Worm (Caenorhabditis elegans): ENCODE results near the gene F58F9.4.

F58F9.4 gene

ce11 chrIV:6275671-6276209, 44.9 kb downstream of the F58F9.4 start, which contains the start of the genes aat-4 and T13A10.1:
TSS of gene aat-4 (minus strand) at chrIV:6275721.
TSS of gene T13A10.1 (plus strand) at chrIV:6276081.
- TF ChIP-seq ztf-29 (GFP tag; IDR thresholded peaks at IDR 0.05) (no peak), ref-1 (GFP tag; conservative IDR thresholded peaks at IDR 0.05) (no peak), klf-2 (GFP tag; conservative IDR thresholded peaks at IDR 0.05) (no peak), med-1 (GFP tag; optimal IDR thresholded peaks at IDR 0.05; ENCODE audit: insufficient read depth) (no peak), T22C8.4 (GFP tag; IDR thresholded peaks at IDR 0.05) (no peak), tab-1 (GFP tag; IDR thresholded peaks at IDR 0.05) (no peak), ztf-23 (GFP tag; IDR thresholded peaks at IDR 0.05) (no peak), flt-1 (GFP tag; IDR thresholded peaks at IDR 0.05) (no peak), cog-1 (tag; optimal IDR thresholded peaks at IDR 0.05) (no peak)

- no peak for TF ChIP-seq tab-1 (GFP tag; IDR thresholded peaks at IDR 0.05)
- no peak for TF ChIP-seq ref-1 (GFP tag; conservative IDR thresholded peaks at IDR 0.05)
- no peak for TF ChIP-seq ztf-29 (GFP tag; IDR thresholded peaks at IDR 0.05)
- TF ChIP-seq T22C8.4 (GFP tag; IDR thresholded peaks at IDR 0.05), result no peak
- no peak for TF ChIP-seq ztf-23 (GFP tag; IDR thresholded peaks at IDR 0.05)
- no peak for TF ChIP-seq cog-1 (tag; optimal IDR thresholded peaks at IDR 0.05)
- no peak for TF ChIP-seq med-1 (GFP tag; optimal IDR thresholded peaks at IDR 0.05; ENCODE audit: insufficient read depth)
- no peak for TF ChIP-seq klf-2 (GFP tag; conservative IDR thresholded peaks at IDR 0.05)
- TF ChIP-seq flt-1 (GFP tag; IDR thresholded peaks at IDR 0.05), result no peak
Measured at ce11 chrIV:6279392-6279791, 48.6 kb downstream of the F58F9.4 start, which contains the start of gene sams-5. TSS of gene sams-5 (minus strand) at chrIV:6279522.

DNA sequence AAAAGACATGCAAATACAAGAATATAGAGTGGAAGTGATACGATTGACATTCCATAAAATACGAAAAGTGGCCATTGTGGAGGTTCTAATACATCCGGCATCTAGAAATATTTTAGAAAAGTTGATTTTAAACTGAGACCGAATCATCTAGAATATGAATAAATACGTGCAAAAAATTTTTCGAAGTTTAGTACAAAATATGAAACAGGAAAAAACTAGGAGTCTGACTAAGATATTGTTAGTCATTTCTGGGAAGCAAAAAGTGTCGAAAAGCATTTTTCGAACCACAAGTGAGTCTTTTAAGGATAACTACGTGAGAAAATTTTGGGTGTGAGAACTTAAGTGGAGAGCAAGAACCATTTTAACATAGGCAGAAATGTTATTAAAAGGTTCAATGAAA, 51.3 kb downstream of the F58F9.4 start, which contains the start of gene srv-32:
Gene srv-32, minus strand, starts transcription at position 101 of the 400 bp plus-strand sequence.
- TF ChIP-seq cog-1 (tag; optimal IDR thresholded peaks at IDR 0.05), result no peak
- no peak for TF ChIP-seq ref-1 (GFP tag; conservative IDR thresholded peaks at IDR 0.05)
- no peak for TF ChIP-seq T22C8.4 (GFP tag; IDR thresholded peaks at IDR 0.05)
- TF ChIP-seq klf-2 (GFP tag; conservative IDR thresholded peaks at IDR 0.05), result no peak
- no peak for TF ChIP-seq ztf-29 (GFP tag; IDR thresholded peaks at IDR 0.05)
- no peak for TF ChIP-seq med-1 (GFP tag; optimal IDR thresholded peaks at IDR 0.05; ENCODE audit: insufficient read depth)
- no peak for TF ChIP-seq ztf-23 (GFP tag; IDR thresholded peaks at IDR 0.05)
